Fruit fly (Drosophila melanogaster): ENCODE results near the gene Brd8.

Gene Brd8

DNA sequence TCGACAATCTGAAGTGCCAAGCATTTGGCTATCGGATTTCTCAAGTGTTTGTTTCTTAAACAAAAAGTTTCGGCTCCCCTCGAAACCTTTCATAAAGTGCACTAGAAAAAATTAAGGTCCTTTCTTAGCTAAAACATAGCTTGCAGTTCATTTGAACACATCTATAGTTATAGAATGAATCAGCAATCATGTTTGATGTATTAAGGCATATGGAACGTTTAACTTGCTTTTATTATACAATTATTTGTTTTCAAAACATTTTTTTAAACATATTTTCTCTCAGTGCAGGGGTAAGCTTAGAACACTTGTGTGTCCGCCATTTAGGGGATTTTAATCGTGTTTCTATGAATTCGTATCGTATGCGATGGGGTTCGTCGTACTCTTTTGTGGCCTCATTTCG lies 51.3 kb downstream of the Brd8 start (continued):
- TF ChIP-seq CG10979 (tag; optimal IDR thresholded peaks at IDR 0.05), result peak; percentile 87
- TF ChIP-seq CG12659 (GFP tag; optimal IDR thresholded peaks at IDR 0.05), result peak; percentile 36
- TF ChIP-seq tio (GFP tag; optimal IDR thresholded peaks at IDR 0.05), result peak; percentile 54
- peak; percentile 83 for TF ChIP-seq CG2712 (tag; optimal IDR thresholded peaks at IDR 0.05)
- TF ChIP-seq CG11504 (tag; optimal IDR thresholded peaks at IDR 0.05), result peak; percentile 75
- no peak for TF ChIP-seq Ets65A (GFP tag)
- peak; percentile 68; the same call in 1 of the 3 replicates for TF ChIP-seq otp (GFP tag; IDR thresholded peaks at IDR 0.05)
- peak; percentile 43 for TF ChIP-seq Abd-B (GFP tag; optimal IDR thresholded peaks at IDR 0.05)
- TF ChIP-seq CG8924 (tag; optimal IDR thresholded peaks at IDR 0.05), result peak; percentile 76
- peak; percentile 67 for TF ChIP-seq CG12236 (GFP tag; optimal IDR thresholded peaks at IDR 0.05)
- peak; percentile 49 for TF ChIP-seq CG4424 (GFP tag; optimal IDR thresholded peaks at IDR 0.05)
- TF ChIP-seq grau (tag; optimal IDR thresholded peaks at IDR 0.05), result peak; percentile 75
- TF ChIP-seq CG17802 (tag; optimal IDR thresholded peaks at IDR 0.05), result peak; percentile 28
- TF ChIP-seq tin (GFP tag; optimal IDR thresholded peaks at IDR 0.05), result peak; percentile 63
- no peak for TF ChIP-seq fd102C (GFP tag; optimal IDR thresholded peaks at IDR 0.05)
- TF ChIP-seq fru (optimal IDR thresholded peaks at IDR 0.05), result no peak
- peak; percentile 77 for TF ChIP-seq CG7839 (tag; optimal IDR thresholded peaks at IDR 0.05)
- no peak for TF ChIP-seq z (GFP tag; IDR thresholded peaks at IDR 0.05)
- peak; percentile 36 for TF ChIP-seq CG7745 (tag; optimal IDR thresholded peaks at IDR 0.05)
- peak; percentile 77 for TF ChIP-seq PHDP (tag; optimal IDR thresholded peaks at IDR 0.05)
- peak; percentile 37; the same call in 1 of the 2 replicates for TF ChIP-seq Nf-YA (GFP tag; IDR thresholded peaks at IDR 0.05)
- TF ChIP-seq CG8388 (GFP tag; optimal IDR thresholded peaks at IDR 0.05), result peak; percentile 63
- TF ChIP-seq CG34422 (GFP tag; IDR thresholded peaks at IDR 0.05), result peak; percentile 42; the same call in 1 of the 3 replicates
- TF ChIP-seq CG13775 (GFP tag; optimal IDR thresholded peaks at IDR 0.05), result peak; percentile 60
- TF ChIP-seq C15 (GFP tag; IDR thresholded peaks at IDR 0.05), result no peak
- peak; percentile 17 for TF ChIP-seq fd64A (GFP tag; optimal IDR thresholded peaks at IDR 0.05)
- TF ChIP-seq CG11456 (GFP tag; IDR thresholded peaks at IDR 0.05), result 0 out of 3 replicates have a peak, but pooled peaks have one; percentile 32
- TF ChIP-seq twi (tag; optimal IDR thresholded peaks at IDR 0.05), result peak; percentile 65
- peak; percentile 22 for TF ChIP-seq Bdp1 (GFP tag; optimal IDR thresholded peaks at IDR 0.05)
- peak; percentile 17 for TF ChIP-seq Sry-β (GFP tag; optimal IDR thresholded peaks at IDR 0.05)
- peak; percentile 14 for TF ChIP-seq Myb (GFP tag; optimal IDR thresholded peaks at IDR 0.05)
- no peak for TF ChIP-seq chinmo (GFP tag; IDR thresholded peaks at IDR 0.05; ENCODE audit: partially characterized antibody)
- TF ChIP-seq CG4707 (GFP tag; optimal IDR thresholded peaks at IDR 0.05), result peak; percentile 68
- peak; percentile 6 for TF ChIP-seq CG4617 (GFP tag; optimal IDR thresholded peaks at IDR 0.05; ENCODE audit: borderline replicate concordance)
- TF ChIP-seq MTF-1 (GFP tag; optimal IDR thresholded peaks at IDR 0.05; ENCODE audit: borderline replicate concordance), result peak; percentile 7
- TF ChIP-seq NC2β (GFP tag; optimal IDR thresholded peaks at IDR 0.05), result peak; percentile 43
- no peak for TF ChIP-seq kay (GFP tag; optimal IDR thresholded peaks at IDR 0.05)
- TF ChIP-seq CG11695 (GFP tag; IDR thresholded peaks at IDR 0.05), result 0 out of 3 replicates have a peak, but pooled peaks have one; percentile 33
- no peak for TF ChIP-seq ap (GFP tag; IDR thresholded peaks at IDR 0.05)
- peak; percentile 56 for TF ChIP-seq zf30C (GFP tag; optimal IDR thresholded peaks at IDR 0.05)
- TF ChIP-seq Sox100B (GFP tag; optimal IDR thresholded peaks at IDR 0.05), result peak; percentile 46
- peak; percentile 76 for TF ChIP-seq Spps (tag; optimal IDR thresholded peaks at IDR 0.05)
- no peak for TF ChIP-seq org-1 (GFP tag; optimal IDR thresholded peaks at IDR 0.05)
- TF ChIP-seq Asciz (GFP tag; optimal IDR thresholded peaks at IDR 0.05), result peak; percentile 45
- no peak for TF ChIP-seq CG14965 (GFP tag; optimal IDR thresholded peaks at IDR 0.05; ENCODE audit: borderline replicate concordance)
- TF ChIP-seq CG13624 (GFP tag; optimal IDR thresholded peaks at IDR 0.05), result peak; percentile 33
- no peak for TF ChIP-seq gce (GFP tag; IDR thresholded peaks at IDR 0.05)
- no peak for TF ChIP-seq zen2 (GFP tag; IDR thresholded peaks at IDR 0.05; ENCODE audit: partially characterized antibody)
- TF ChIP-seq CG12071 (GFP tag; optimal IDR thresholded peaks at IDR 0.05), result peak; percentile 36
- TF ChIP-seq Rfx (GFP tag; IDR thresholded peaks at IDR 0.05), result peak; percentile 59
